Worm (Caenorhabditis elegans): ENCODE data around the gene abts-4.

DNA sequence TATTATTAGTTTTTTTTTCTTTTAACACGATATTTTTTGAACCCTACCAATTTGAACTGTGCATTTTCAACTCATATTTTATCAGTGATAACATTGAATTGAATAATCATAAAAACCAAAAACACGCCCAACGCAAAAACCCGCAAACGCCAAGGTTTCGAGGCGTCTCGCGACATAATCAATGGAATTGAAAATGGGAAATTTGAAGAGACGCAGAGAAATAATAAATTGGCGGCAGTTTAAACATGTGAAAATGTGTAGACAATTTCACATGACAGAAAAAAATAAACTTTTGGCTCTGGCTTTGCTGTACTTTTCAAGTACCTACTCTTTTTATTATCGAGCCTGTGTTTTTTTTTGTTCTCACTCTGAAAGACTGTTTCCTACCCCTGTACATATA is 43.3 kb upstream of the abts-4 start:
- TF ChIP-seq ama-1 (optimal IDR thresholded peaks at IDR 0.05) (peak; percentile 57), unc-55 (GFP tag; optimal IDR thresholded peaks at IDR 0.05) (peak; percentile 75), mab-5 (tag; optimal IDR thresholded peaks at IDR 0.05) (peak; percentile 19), ztf-11 (tag; optimal IDR thresholded peaks at IDR 0.05) (no peak), snpc-4 (tag; optimal IDR thresholded peaks at IDR 0.05) (no peak), elt-1 (tag; optimal IDR thresholded peaks at IDR 0.05) (no peak), lin-11 (tag; optimal IDR thresholded peaks at IDR 0.05) (peak; percentile 17), ceh-82 (tag; optimal IDR thresholded peaks at IDR 0.05) (no peak), mdl-1 (tag; optimal IDR thresholded peaks at IDR 0.05) (no peak), nhr-77 (tag; optimal IDR thresholded peaks at IDR 0.05) (no peak), F13H6.1 (tag; optimal IDR thresholded peaks at IDR 0.05) (peak; percentile 47)

Measured in whole organism, L2 larva.